Worm (Caenorhabditis elegans) whole organism, L4 larva: ENCODE data around the gene F44B9.10.
A peak's percentile ranks its signal among the peaks of the same experiment; 100 is the strongest.

Experiments used
- F10B5.3 ChIP-seq: sonication (generic microtip); optimal IDR thresholded peaks from 2 replicates; lab custom pipeline; 2016; ENCODE audit warnings: mild to moderate bottlenecking, missing genetic modification characterization, missing compliant biosample characterization
- F26F4.8 ChIP-seq: fragments of 200-800 bp; sonication (Bioruptor generic); conservative IDR thresholded peaks from 2 replicates; pipeline ENCODE4 v1.3.6; 2022; ENCODE audit warnings: missing genetic modification characterization, missing compliant biosample characterization
- F37D6.2 ChIP-seq: sonication (generic microtip); optimal IDR thresholded peaks from 2 replicates; lab custom pipeline; 2016; ENCODE audit warnings: mild to moderate bottlenecking, missing genetic modification characterization, missing compliant biosample characterization
- R02D3.7 ChIP-seq: fragments of 150-350 bp; sonication (generic microtip); optimal IDR thresholded peaks from 3 replicates; lab custom pipeline; 2014; ENCODE audit warnings: missing biosample characterization, missing genetic modification characterization
- T20F7.1 ChIP-seq: fragments of 200-800 bp; sonication (Bioruptor generic); optimal IDR thresholded peaks from 2 replicates; lab custom pipeline; 2018; ENCODE audit warnings: mild to moderate bottlenecking, missing genetic modification characterization, missing compliant biosample characterization
- T26A8.4 ChIP-seq: fragments of 200-800 bp; sonication (Bioruptor generic); IDR thresholded peaks from 2 replicates; pipeline ENCODE4 v1.3.6; 2022; ENCODE audit warnings: missing genetic modification characterization, missing compliant biosample characterization
- Y75B8A.6 ChIP-seq: fragments of 200-800 bp; sonication (Bioruptor generic); IDR thresholded peaks from 2 replicates; pipeline ENCODE4 v1.3.6; 2022; ENCODE audit warnings: missing genetic modification reagents, missing genetic modification characterization, missing compliant biosample characterization
- ZK337.2 ChIP-seq: fragments of 200-800 bp; sonication (Bioruptor generic); IDR thresholded peaks from 2 replicates; pipeline ENCODE4 v1.3.6; 2022; ENCODE audit warnings: missing genetic modification reagents, missing genetic modification characterization, missing compliant biosample characterization
- ZK546.5 ChIP-seq, 2 experiments: sonication (generic microtip); optimal IDR thresholded peaks; 2 replicates each; lab custom pipeline; 2017; ENCODE audit warnings: missing biosample characterization in 2 of 2, missing genetic modification characterization in 2 of 2
- aha-1 ChIP-seq: fragments of 150-350 bp; peaks from one replicate; lab custom pipeline; 2014; ENCODE audit warnings: missing biosample characterization, missing genetic modification characterization
- ceh-32 ChIP-seq: sonication (generic microtip); optimal IDR thresholded peaks from 2 replicates; lab custom pipeline; 2016; ENCODE audit warnings: mild to moderate bottlenecking, missing genetic modification characterization, missing compliant biosample characterization; ENCODE audit not compliant: poor library complexity
- ceh-44 ChIP-seq: fragments of 200-800 bp; sonication (Bioruptor generic); IDR thresholded peaks from 2 replicates; pipeline ENCODE4 v1.3.6; 2022; ENCODE audit warnings: missing genetic modification reagents, missing genetic modification characterization, missing compliant biosample characterization
- ceh-82 ChIP-seq: sonication (generic microtip); optimal IDR thresholded peaks from 2 replicates; lab custom pipeline; 2017; ENCODE audit warnings: missing biosample characterization, missing genetic modification characterization
- daf-12 ChIP-seq: fragments of 150-350 bp; optimal IDR thresholded peaks from 2 replicates; lab custom pipeline; 2014; ENCODE audit warnings: missing biosample characterization, missing genetic modification reagents, missing genetic modification characterization
- dmd-8 ChIP-seq: fragments of 200-800 bp; sonication (Bioruptor generic); IDR thresholded peaks from 2 replicates; pipeline ENCODE4 v1.3.6; 2022; ENCODE audit warnings: missing genetic modification characterization, missing compliant biosample characterization
- dmd-9 ChIP-seq: fragments of 200-800 bp; sonication (Bioruptor generic); IDR thresholded peaks from 2 replicates; pipeline ENCODE4 v1.3.6; 2022; ENCODE audit warnings: missing genetic modification reagents, missing genetic modification characterization, missing compliant biosample characterization
- dpl-1 ChIP-seq: fragments of 150-350 bp; optimal IDR thresholded peaks from 2 replicates; lab custom pipeline; 2014; ENCODE audit warnings: missing biosample characterization, missing genetic modification reagents, missing genetic modification characterization
- duxl-1 ChIP-seq: sonication (generic microtip); optimal IDR thresholded peaks from 2 replicates; lab custom pipeline; 2016; ENCODE audit warnings: mild to moderate bottlenecking, missing genetic modification characterization, moderate library complexity, missing compliant biosample characterization; ENCODE audit not compliant: poor library complexity
- dve-1 ChIP-seq: sonication (generic microtip); optimal IDR thresholded peaks from 2 replicates; lab custom pipeline; 2017; ENCODE audit warnings: antibody characterized with exemption, mild to moderate bottlenecking, missing genetic modification characterization, missing compliant biosample characterization; ENCODE audit not compliant: insufficient read depth
- egl-43 ChIP-seq: fragments of 200-800 bp; sonication (Bioruptor generic); IDR thresholded peaks from 2 replicates; pipeline ENCODE4 v1.3.6; 2022; ENCODE audit warnings: missing genetic modification reagents, missing genetic modification characterization, missing compliant biosample characterization
- hmg-1.1 ChIP-seq: fragments of 200-800 bp; sonication (Bioruptor generic); IDR thresholded peaks from 2 replicates; pipeline ENCODE4 v1.3.6; 2022; ENCODE audit warnings: missing genetic modification reagents, missing genetic modification characterization, missing compliant biosample characterization
- lim-7 ChIP-seq: fragments of 200-800 bp; sonication (Bioruptor generic); IDR thresholded peaks from 2 replicates; pipeline ENCODE4 v1.3.6; 2022; ENCODE audit warnings: missing genetic modification characterization, missing compliant biosample characterization
- lin-1 ChIP-seq: fragments of 200-800 bp; sonication (Bioruptor generic); IDR thresholded peaks from 2 replicates; pipeline ENCODE4 v1.3.6; 2022; ENCODE audit warnings: missing genetic modification reagents, missing genetic modification characterization, missing compliant biosample characterization
- lin-29 ChIP-seq: fragments of 200-800 bp; sonication (Bioruptor generic); IDR thresholded peaks from 2 replicates; pipeline ENCODE4 v1.3.6; 2022; ENCODE audit warnings: missing genetic modification reagents, missing genetic modification characterization, missing compliant biosample characterization
- lin-38 ChIP-seq: fragments of 200-800 bp; sonication (Bioruptor generic); IDR thresholded peaks from 2 replicates; pipeline ENCODE4 v1.3.6; 2022; ENCODE audit warnings: missing genetic modification reagents, missing genetic modification characterization, missing compliant biosample characterization
- lin-39 ChIP-seq: fragments of 150-350 bp; optimal IDR thresholded peaks from 2 replicates; lab custom pipeline; 2014; ENCODE audit warnings: missing biosample characterization, missing genetic modification reagents, missing genetic modification characterization
- lsy-2 ChIP-seq, 2 experiments: fragments of 150-350 bp in 1 of 2; sonication (generic microtip) in 1 of 2; optimal IDR thresholded peaks; 2 replicates each; lab custom pipeline; 2014 to 2017; ENCODE audit warnings: missing biosample characterization in 2 of 2, missing genetic modification characterization in 2 of 2
- madf-5 ChIP-seq, 2 experiments: fragments of 200-800 bp; sonication (Bioruptor generic); IDR thresholded peaks; 2 replicates each; pipeline ENCODE4 v1.3.6; 2022; ENCODE audit warnings: missing compliant biosample characterization in 2 of 2, missing genetic modification characterization in 2 of 2
- nhr-76 ChIP-seq: fragments of 150-350 bp; optimal IDR thresholded peaks from 2 replicates; lab custom pipeline; 2014; ENCODE audit warnings: missing biosample characterization, missing genetic modification characterization
- nhr-77 ChIP-seq: fragments of 150-350 bp; optimal IDR thresholded peaks from 2 replicates; lab custom pipeline; 2014; ENCODE audit warnings: missing biosample characterization, missing genetic modification characterization
- saeg-2 ChIP-seq: fragments of 200-800 bp; sonication (Bioruptor generic); IDR thresholded peaks from 2 replicates; pipeline ENCODE4 v1.3.6; 2022; ENCODE audit warnings: missing genetic modification reagents, missing genetic modification characterization, missing compliant biosample characterization
- set-16 ChIP-seq: fragments of 200-800 bp; sonication (Bioruptor generic); IDR thresholded peaks from 2 replicates; pipeline ENCODE4 v1.3.6; 2022; ENCODE audit warnings: missing genetic modification reagents, missing genetic modification characterization, missing compliant biosample characterization
- skn-1 ChIP-seq: fragments of 150-350 bp; optimal IDR thresholded peaks from 2 replicates; lab custom pipeline; 2014; ENCODE audit warnings: missing biosample characterization, missing genetic modification characterization
- snpc-4 ChIP-seq: fragments of 150-350 bp; optimal IDR thresholded peaks from 2 replicates; lab custom pipeline; 2014; ENCODE audit warnings: missing biosample characterization, missing genetic modification characterization
- spr-3 ChIP-seq: fragments of 200-800 bp; sonication (Bioruptor generic); optimal IDR thresholded peaks from 2 replicates; lab custom pipeline; 2018; ENCODE audit warnings: mild to moderate bottlenecking, missing genetic modification characterization, missing compliant biosample characterization
- zfp-2 ChIP-seq: sonication (generic microtip); optimal IDR thresholded peaks from 2 replicates; lab custom pipeline; 2016; ENCODE audit warnings: mild to moderate bottlenecking, missing genetic modification characterization, missing compliant biosample characterization
- zip-2 ChIP-seq: fragments of 150-350 bp; optimal IDR thresholded peaks from 2 replicates; lab custom pipeline; 2014; ENCODE audit warnings: missing biosample characterization, missing genetic modification characterization

Gene F44B9.10

DNA sequence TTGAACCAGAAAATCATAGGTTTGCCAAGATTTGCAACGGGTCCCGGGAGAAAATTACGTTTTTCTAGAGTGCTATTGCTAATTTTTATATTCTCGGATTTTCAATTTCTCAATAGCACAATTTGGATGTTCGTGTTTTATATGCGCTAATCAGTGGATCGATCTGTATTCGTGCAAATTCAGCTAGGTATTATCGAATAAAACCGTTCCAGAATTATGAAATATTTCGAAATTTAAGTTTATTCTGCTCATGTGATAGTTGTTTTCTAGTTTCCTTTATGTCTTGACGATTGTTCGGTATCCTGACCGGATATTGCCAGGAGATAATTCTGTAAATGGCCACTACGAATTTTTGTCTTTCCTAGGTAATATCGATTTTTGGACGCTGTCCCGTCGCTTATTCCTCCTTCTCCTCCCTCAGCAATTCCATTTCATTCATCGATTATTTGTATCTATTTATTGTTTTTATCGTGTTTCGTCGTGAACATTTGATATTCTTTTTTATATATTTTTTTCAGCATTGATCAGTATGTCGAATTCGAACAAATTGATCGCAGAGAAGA lies 23.1 kb downstream of the F44B9.10 start, which contains the start of gene cit-1.2:
TSS of gene cit-1.2 (plus strand) at position 513 of the 563 bp plus-strand sequence.
- TF ChIP-seq snpc-4 (no peak), T20F7.1 (GFP tag; lab: Kevin White, UChicago) (no peak), zip-2 (peak; percentile 51), egl-43 (no peak), dve-1 (tag; lab: Kevin White, UChicago) (no peak)

DNA sequence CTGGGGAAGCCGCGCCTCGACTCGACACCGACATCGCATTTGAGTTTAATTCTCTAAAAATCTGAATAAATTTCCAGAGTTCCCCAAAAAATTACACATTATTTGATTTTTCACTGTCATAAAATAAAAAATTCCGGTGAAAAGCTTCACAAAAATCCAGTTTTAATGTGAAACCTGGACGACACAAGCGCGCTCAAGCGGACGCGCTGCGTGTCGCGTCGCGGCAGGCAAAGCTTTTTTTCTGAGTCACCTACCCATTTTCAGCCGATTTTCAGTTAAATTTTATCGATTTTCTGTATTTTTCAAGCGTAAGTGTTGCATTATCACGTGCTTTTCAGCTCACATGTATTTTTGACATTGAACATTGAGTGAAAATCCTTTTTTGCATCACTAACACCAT lies 23.7 kb downstream of the F44B9.10 start, which contains the start of gene cit-1.1:
TSS of gene cit-1.1 (minus strand) at position 53 of the 400 bp plus-strand sequence.
- TF ChIP-seq Y75B8A.6 (GFP tag; lab: Robert Waterston, UW) (no peak), lin-29 (GFP tag; lab: Robert Waterston, UW) (no peak), lin-1 (GFP tag; lab: Robert Waterston, UW) (no peak), madf-5 (GFP tag; IDR thresholded peaks at IDR 0.05; lab: Robert Waterston, UW) (no peak), ZK546.5 (tag; optimal IDR thresholded peaks at IDR 0.05; lab: Kevin White, UChicago) (no peak), lsy-2 (tag; optimal IDR thresholded peaks at IDR 0.05; lab: Kevin White, UChicago) (peak in 1 of 2 experiments; percentile 35), ceh-32 (tag; lab: Kevin White, UChicago) (no peak), aha-1 (tag; lab: Kevin White, UChicago) (peak; percentile 92), ZK337.2 (GFP tag; lab: Robert Waterston, UW) (no peak), dpl-1 (GFP tag; lab: Kevin White, UChicago) (peak; percentile 37), dmd-8 (GFP tag; lab: Robert Waterston, UW) (no peak), spr-3 (no peak), F37D6.2 (tag; lab: Kevin White, UChicago) (no peak), lin-38 (GFP tag; lab: Robert Waterston, UW) (peak; percentile 81), T26A8.4 (GFP tag; lab: Robert Waterston, UW) (no peak), duxl-1 (tag; lab: Kevin White, UChicago) (no peak), F26F4.8 (no peak), dmd-9 (GFP tag; lab: Robert Waterston, UW) (no peak), zip-2 (no peak), zfp-2 (tag; lab: Kevin White, UChicago) (no peak), hmg-1.1 (GFP tag; lab: Robert Waterston, UW) (no peak), daf-12 (tag; lab: Kevin White, UChicago) (no peak), nhr-77 (tag; lab: Kevin White, UChicago) (no peak), ceh-44 (no peak), skn-1 (tag; lab: Kevin White, UChicago) (no peak), saeg-2 (GFP tag; lab: Robert Waterston, UW) (no peak), nhr-76 (tag; lab: Kevin White, UChicago) (no peak), lim-7 (no peak), F10B5.3 (tag; lab: Kevin White, UChicago) (no peak)

DNA sequence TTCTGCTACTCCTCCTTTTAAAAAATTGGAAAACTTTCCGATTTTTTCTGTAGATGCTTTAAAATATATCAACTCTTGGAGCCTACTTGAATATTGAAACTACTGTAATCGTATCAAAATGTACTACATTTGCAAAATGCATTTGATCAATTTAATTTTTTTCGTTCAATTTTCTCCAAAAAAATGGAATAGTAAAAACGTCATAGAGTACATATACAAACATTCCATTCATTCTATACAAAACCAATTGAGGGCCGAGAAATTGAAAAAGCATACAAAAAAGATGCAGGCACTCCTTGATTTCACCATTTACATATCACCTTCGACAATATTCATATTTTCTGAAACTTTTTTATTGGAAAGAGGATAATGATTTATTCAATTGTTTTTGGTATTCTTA lies 29.3 kb downstream of the F44B9.10 start, which contains the start of gene C06G4.6:
TSS of gene C06G4.6 (plus strand) at position 301 of the 400 bp plus-strand sequence.
- peak; percentile 29 for TF ChIP-seq aha-1 (tag; lab: Kevin White, UChicago)
- TF ChIP-seq set-16 = no peak

DNA sequence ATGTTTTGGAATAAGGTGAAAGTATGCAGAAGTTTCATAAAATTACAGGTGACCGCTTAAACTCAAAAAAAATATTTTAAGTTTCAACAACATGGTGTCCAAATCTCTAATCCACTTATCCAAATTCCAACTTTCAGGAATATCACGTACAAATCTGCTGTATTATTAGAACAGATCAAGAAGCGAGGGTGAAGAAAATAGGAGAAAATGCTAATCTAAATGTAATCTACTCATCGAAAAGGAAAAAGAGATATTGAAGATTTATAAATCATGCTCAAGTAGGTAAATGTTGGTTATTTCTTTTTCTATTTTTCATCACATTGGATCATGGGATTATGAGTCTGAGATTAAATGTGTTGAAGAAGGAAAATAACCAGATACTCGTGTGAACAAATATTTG lies 31.9 kb downstream of the F44B9.10 start:
- TF ChIP-seq R02D3.7 (tag; lab: Kevin White, UChicago) (no peak), ceh-82 (no peak), skn-1 (tag; lab: Kevin White, UChicago) (no peak), saeg-2 (GFP tag; lab: Robert Waterston, UW) (no peak), lin-39 (tag; lab: Kevin White, UChicago) (no peak), zip-2 (no peak), aha-1 (tag; lab: Kevin White, UChicago) (peak; percentile 67)
